Worm (Caenorhabditis elegans) whole organism, L1 larva: ENCODE measurements around the gene Y116A8C.24.
"Not testable (repeated sequence)": the region's sequence is repeated elsewhere in the genome, so short reads cannot be mapped to it uniquely, and the experiment has no call there.

Experiments
- F16B12.6 ChIP-seq: fragments of 150-350 bp; optimal IDR thresholded peaks from 2 replicates; lab custom pipeline; 2014; ENCODE audit warnings: missing biosample characterization, missing genetic modification characterization
- Y116A8C.19 ChIP-seq: sonication (generic microtip); optimal IDR thresholded peaks from 2 replicates; lab custom pipeline; 2016; ENCODE audit warnings: missing compliant biosample characterization, missing genetic modification characterization, borderline replicate concordance
- ceh-8 ChIP-seq: fragments of 200-800 bp; sonication (Bioruptor generic); optimal IDR thresholded peaks from 2 replicates; lab custom pipeline; 2018; ENCODE audit warnings: mild to moderate bottlenecking, missing genetic modification characterization, moderate library complexity, missing compliant biosample characterization
- ceh-90 ChIP-seq: sonication (generic microtip); optimal IDR thresholded peaks from 2 replicates; lab custom pipeline; 2016; ENCODE audit warnings: missing genetic modification characterization, missing compliant biosample characterization
- efl-1 ChIP-seq, 4 experiments: fragments of 150-350 bp; optimal IDR thresholded peaks in 3 of 4; peaks in 1 of 4; 1 replicate in 1 of 4; 2 replicates in 3 of 4; lab custom pipeline; 2014; ENCODE audit warnings: missing biosample characterization in 2 of 4, missing genetic modification characterization in 2 of 4, missing genetic modification reagents in 2 of 4
- elt-2 ChIP-seq: sonication (generic microtip); optimal IDR thresholded peaks from 2 replicates; lab custom pipeline; 2016; ENCODE audit warnings: missing genetic modification characterization, mild to moderate bottlenecking, inconsistent platforms, missing compliant biosample characterization, missing genetic modification reagents
- elt-3 ChIP-seq, 6 experiments: fragments of 150-350 bp in 1 of 6; sonication (generic microtip); optimal IDR thresholded peaks; 2 replicates each; lab custom pipeline; 2017 to 2018; ENCODE audit warnings: missing biosample characterization in 6 of 6, missing genetic modification characterization in 6 of 6, inconsistent platforms in 1 of 6
- fkh-8 ChIP-seq: sonication (generic microtip); optimal IDR thresholded peaks from 2 replicates; lab custom pipeline; 2016; ENCODE audit warnings: mild to moderate bottlenecking, missing genetic modification characterization, missing compliant biosample characterization
- hlh-17 ChIP-seq: fragments of 200-800 bp; sonication (Bioruptor generic); optimal IDR thresholded peaks from 2 replicates; lab custom pipeline; 2018; ENCODE audit warnings: missing genetic modification characterization, mild to moderate bottlenecking, missing compliant biosample characterization, moderate library complexity, borderline replicate concordance
- jun-1 ChIP-seq: fragments of 150-350 bp; optimal IDR thresholded peaks from 2 replicates; lab custom pipeline; 2014; ENCODE audit warnings: missing biosample characterization, missing genetic modification reagents, missing genetic modification characterization
- lin-13 ChIP-seq: fragments of 150-350 bp; optimal IDR thresholded peaks from 2 replicates; lab custom pipeline; 2014; ENCODE audit warnings: missing biosample characterization, missing genetic modification reagents, missing genetic modification characterization
- lin-15B ChIP-seq: fragments of 150-350 bp; sonication (generic microtip); optimal IDR thresholded peaks from 3 replicates; lab custom pipeline; 2014; ENCODE audit warnings: missing biosample characterization, missing genetic modification characterization
- lin-35 ChIP-seq, 2 experiments: fragments of 150-350 bp; optimal IDR thresholded peaks; 2 replicates each; lab custom pipeline; 2014; ENCODE audit warnings: missing biosample characterization in 2 of 2, missing genetic modification characterization in 2 of 2, missing genetic modification reagents in 2 of 2
- lin-39 ChIP-seq: fragments of 150-350 bp; optimal IDR thresholded peaks from 2 replicates; lab custom pipeline; 2014; ENCODE audit warnings: missing biosample characterization, missing genetic modification reagents, missing genetic modification characterization
- lsy-2 ChIP-seq, 2 experiments: fragments of 150-350 bp; optimal IDR thresholded peaks; 2 replicates each; lab custom pipeline; 2014; ENCODE audit warnings: missing biosample characterization in 2 of 2, missing genetic modification characterization in 2 of 2
- mef-2 ChIP-seq: fragments of 150-350 bp; optimal IDR thresholded peaks from 2 replicates; lab custom pipeline; 2014; ENCODE audit warnings: missing biosample characterization, missing genetic modification characterization
- nhr-12 ChIP-seq: sonication (generic microtip); optimal IDR thresholded peaks from 2 replicates; lab custom pipeline; 2017; ENCODE audit warnings: missing biosample characterization, missing genetic modification characterization
- nhr-19 ChIP-seq: fragments of 200-800 bp; sonication (Bioruptor generic); conservative IDR thresholded peaks from 2 replicates; pipeline ENCODE4 v1.3.6; 2022; ENCODE audit warnings: missing genetic modification characterization, missing compliant biosample characterization
- nhr-20 ChIP-seq: sonication (generic microtip); optimal IDR thresholded peaks from 2 replicates; lab custom pipeline; 2016; ENCODE audit warnings: mild to moderate bottlenecking, missing genetic modification characterization, missing compliant biosample characterization
- nhr-28 ChIP-seq: fragments of 150-350 bp; optimal IDR thresholded peaks from 2 replicates; lab custom pipeline; 2014; ENCODE audit warnings: missing biosample characterization, missing genetic modification characterization
- nhr-71 ChIP-seq: sonication (generic microtip); optimal IDR thresholded peaks from 2 replicates; lab custom pipeline; 2016; ENCODE audit warnings: mild to moderate bottlenecking, missing genetic modification characterization, moderate library complexity, missing compliant biosample characterization
- nhr-84 ChIP-seq: sonication (generic microtip); optimal IDR thresholded peaks from 2 replicates; lab custom pipeline; 2017; ENCODE audit warnings: missing biosample characterization, missing genetic modification characterization
- pax-3 ChIP-seq: fragments of 200-800 bp; sonication (Bioruptor generic); optimal IDR thresholded peaks from 2 replicates; lab custom pipeline; 2018; ENCODE audit warnings: mild to moderate bottlenecking, missing genetic modification characterization, moderate library complexity, missing compliant biosample characterization
- rnt-1 ChIP-seq: sonication (generic microtip); optimal IDR thresholded peaks from 2 replicates; lab custom pipeline; 2016; ENCODE audit warnings: mild to moderate bottlenecking, missing genetic modification characterization, moderate library complexity, missing compliant biosample characterization
- snpc-4 ChIP-seq: fragments of 150-350 bp; optimal IDR thresholded peaks from 2 replicates; lab custom pipeline; 2014; ENCODE audit warnings: missing biosample characterization, missing genetic modification characterization
- snu-23 ChIP-seq: sonication (generic microtip); optimal IDR thresholded peaks from 2 replicates; lab custom pipeline; 2016; ENCODE audit warnings: missing genetic modification characterization, missing compliant biosample characterization
- sptf-1 ChIP-seq: fragments of 150-350 bp; optimal IDR thresholded peaks from 2 replicates; lab custom pipeline; 2014; ENCODE audit warnings: missing biosample characterization, missing genetic modification characterization
- swsn-7 ChIP-seq: sonication (generic microtip); optimal IDR thresholded peaks from 2 replicates; lab custom pipeline; 2016; ENCODE audit warnings: missing genetic modification characterization, missing compliant biosample characterization
- unc-62 ChIP-seq: fragments of 150-350 bp; optimal IDR thresholded peaks from 2 replicates; lab custom pipeline; 2014; ENCODE audit warnings: missing biosample characterization, missing genetic modification reagents, missing genetic modification characterization
- unc-86 ChIP-seq: sonication (generic microtip); optimal IDR thresholded peaks from 2 replicates; lab custom pipeline; 2016; ENCODE audit warnings: missing genetic modification characterization, missing compliant biosample characterization
- zag-1 ChIP-seq: fragments of 150-350 bp; optimal IDR thresholded peaks from 2 replicates; lab custom pipeline; 2014; ENCODE audit warnings: missing biosample characterization, missing genetic modification characterization
- zip-4 ChIP-seq: fragments of 200-800 bp; sonication (Bioruptor generic); optimal IDR thresholded peaks from 2 replicates; lab custom pipeline; 2018; ENCODE audit warnings: mild to moderate bottlenecking, missing genetic modification characterization, moderate library complexity, missing compliant biosample characterization

Y116A8C.24 gene

DNA sequence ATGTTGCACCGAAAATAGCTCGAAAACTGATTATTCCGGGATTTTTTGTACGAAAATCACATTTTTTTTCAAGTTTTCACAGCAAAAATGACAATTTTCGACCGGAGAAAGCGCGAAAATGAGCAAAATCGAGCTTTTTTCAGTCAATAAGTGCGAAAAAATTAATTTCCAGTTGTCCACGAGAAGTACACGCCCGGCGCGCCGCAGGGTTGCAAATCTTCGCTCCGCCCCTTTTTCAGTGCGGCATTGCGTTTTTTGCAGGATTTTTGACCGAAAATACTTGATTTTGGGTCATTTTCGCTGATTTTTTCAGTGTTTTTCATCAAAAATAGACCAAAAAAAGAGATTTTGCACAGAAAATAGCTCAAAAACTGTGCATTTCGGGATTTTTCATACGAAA, 13.6 kb upstream of the Y116A8C.24 start (continued):
- peak; percentile 31 for TF ChIP-seq nhr-19 (GFP tag; lab: Robert Waterston, UW)
- peak; percentile 7 for TF ChIP-seq pax-3 (tag; lab: Kevin White, UChicago)
- no peak for TF ChIP-seq nhr-12 (tag; lab: Kevin White, UChicago)
- no peak for TF ChIP-seq zip-4 (GFP tag; lab: Kevin White, UChicago)
- TF ChIP-seq lin-39 (tag; lab: Kevin White, UChicago) = no peak
- TF ChIP-seq snpc-4 (tag; lab: Kevin White, UChicago) = no peak
- TF ChIP-seq lin-15B (tag; lab: Kevin White, UChicago) = no peak
- peak; percentile 6 for TF ChIP-seq fkh-8 (tag; lab: Kevin White, UChicago)
- no peak for TF ChIP-seq unc-62 (GFP tag; lab: Kevin White, UChicago)
- peak; percentile 35 for TF ChIP-seq nhr-71 (tag; lab: Kevin White, UChicago)
- TF ChIP-seq nhr-28 = no peak
- no peak for TF ChIP-seq elt-2
- no peak for TF ChIP-seq elt-3 (tag; optimal IDR thresholded peaks at IDR 0.05; lab: Kevin White, UChicago)
- no peak for TF ChIP-seq nhr-84
- no peak for TF ChIP-seq lin-13
- TF ChIP-seq mef-2 (tag; lab: Kevin White, UChicago) = no peak
- TF ChIP-seq ceh-8 (GFP tag; lab: Kevin White, UChicago) = no peak
- TF ChIP-seq unc-86 (tag; lab: Kevin White, UChicago) = no peak
- TF ChIP-seq lin-35 (GFP tag; optimal IDR thresholded peaks at IDR 0.05; lab: Kevin White, UChicago) = peak; percentile 5 to 25
- TF ChIP-seq ceh-90 (tag; lab: Kevin White, UChicago) = no peak
- TF ChIP-seq lsy-2 (tag; optimal IDR thresholded peaks at IDR 0.05; lab: Kevin White, UChicago) = peak in 1 of 2 experiments; percentile 22
- peak; percentile 5 for TF ChIP-seq swsn-7

DNA sequence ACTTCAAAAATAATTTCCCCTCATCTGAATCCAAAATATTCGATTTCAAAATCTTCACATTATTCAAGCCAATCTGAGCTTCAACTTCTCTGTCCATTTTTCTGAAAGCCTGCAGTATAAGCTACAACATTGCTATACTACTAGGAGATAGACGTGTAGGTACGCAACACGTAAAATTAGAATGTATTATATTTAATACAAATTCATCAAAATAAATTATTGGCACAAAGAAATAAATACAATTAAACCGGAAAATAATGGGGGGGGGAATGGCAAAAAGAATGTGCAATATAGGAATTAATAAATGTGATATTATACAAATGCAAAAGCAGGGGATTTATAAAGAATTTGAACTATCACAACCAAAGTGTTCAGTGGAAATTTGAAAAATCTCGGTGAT, 8.0 kb upstream of the Y116A8C.24 start, which contains the start of gene Y116A8C.25:
TSS of gene Y116A8C.25 (minus strand) at position 101 of the 400 bp plus-strand sequence.
- TF ChIP-seq rnt-1 (tag; lab: Kevin White, UChicago) = no peak

DNA sequence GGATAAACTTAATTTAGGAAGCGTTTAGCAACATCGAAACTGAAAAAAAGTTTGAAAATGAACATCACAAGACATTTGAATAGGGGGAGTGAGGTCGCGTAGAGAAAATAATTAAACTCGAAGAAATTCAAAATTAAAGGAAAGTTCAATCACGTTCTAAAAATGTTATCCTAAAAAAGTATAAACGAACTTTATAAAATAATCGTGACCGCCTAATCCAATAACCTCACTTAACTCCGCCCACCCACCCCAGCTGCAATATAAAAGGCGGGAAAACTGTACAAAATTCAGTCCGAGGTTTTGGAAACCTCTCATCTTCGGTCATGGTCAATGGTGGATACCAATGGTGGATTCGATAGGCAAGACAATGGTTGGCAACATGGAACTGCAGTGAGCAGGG, 5.8 kb downstream of the Y116A8C.24 start, which contains the start of gene Y116A8C.465:
TSS of gene Y116A8C.465 (plus strand) at position 301 of the 400 bp plus-strand sequence.
- not testable (repeated sequence) for TF ChIP-seq F16B12.6, nhr-20, sptf-1 (tag; lab: Kevin White, UChicago)
- TF ChIP-seq, all 84 proteins: peak for 0; not testable (repeated sequence) for 84

DNA sequence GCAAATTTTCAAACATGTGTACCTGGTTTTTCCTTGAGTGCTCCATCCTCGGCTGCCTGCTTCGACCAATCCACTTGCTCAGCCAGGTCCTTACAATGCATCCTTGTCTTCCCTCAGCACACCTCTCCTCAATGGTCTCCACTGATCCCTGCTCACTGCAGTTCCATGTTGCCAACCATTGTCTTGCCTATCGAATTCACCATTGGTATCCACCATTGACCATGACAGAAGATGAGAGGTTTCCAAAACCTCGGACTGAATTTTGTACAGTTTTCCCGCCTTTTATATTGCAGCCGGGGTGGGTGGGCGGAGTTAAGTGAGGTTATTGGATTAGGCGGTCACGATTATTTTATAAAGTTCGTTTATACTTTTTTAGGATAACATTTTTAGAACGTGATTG, 7.0 kb downstream of the Y116A8C.24 start, which contains the start of gene Y116A8C.467:
TSS of gene Y116A8C.467 (minus strand) at position 101 of the 400 bp plus-strand sequence.
- TF ChIP-seq snu-23 (GFP tag; lab: Kevin White, UChicago); Y116A8C.19 (tag; lab: Kevin White, UChicago); jun-1 (tag; lab: Kevin White, UChicago): not testable (repeated sequence)
- TF ChIP-seq, all 84 proteins: peak for 0; not testable (repeated sequence) for 84

DNA sequence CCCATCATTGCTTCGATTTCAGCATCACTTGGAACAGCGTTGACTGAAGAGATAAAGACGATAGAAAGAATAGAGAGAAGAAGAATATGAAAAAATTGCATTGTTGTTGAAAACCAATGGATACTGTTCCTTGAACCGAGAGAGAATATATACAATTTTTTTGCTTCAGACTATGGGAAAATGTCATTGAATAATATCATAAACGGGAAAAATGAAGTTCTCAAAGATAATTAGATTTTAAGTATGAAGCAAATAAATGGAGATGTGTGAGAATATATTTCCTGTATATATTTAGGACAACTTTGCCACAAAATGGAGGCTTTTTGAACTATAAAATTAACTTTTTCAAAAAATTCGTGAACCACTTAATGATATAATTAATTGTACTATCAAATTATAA, 12.7 kb downstream of the Y116A8C.24 start, which contains the start of gene Y116A8C.44:
TSS of gene Y116A8C.44 (minus strand) at position 101 of the 400 bp plus-strand sequence.
- TF ChIP-seq efl-1 (optimal IDR thresholded peaks at IDR 0.05; lab: Kevin White, UChicago) = no peak
- TF ChIP-seq efl-1 (GFP tag; optimal IDR thresholded peaks at IDR 0.05 in 1 of 2; lab: Kevin White, UChicago) = peak in 1 of 2 experiments; percentile 52
- TF ChIP-seq rnt-1 (tag; lab: Kevin White, UChicago) = no peak

DNA sequence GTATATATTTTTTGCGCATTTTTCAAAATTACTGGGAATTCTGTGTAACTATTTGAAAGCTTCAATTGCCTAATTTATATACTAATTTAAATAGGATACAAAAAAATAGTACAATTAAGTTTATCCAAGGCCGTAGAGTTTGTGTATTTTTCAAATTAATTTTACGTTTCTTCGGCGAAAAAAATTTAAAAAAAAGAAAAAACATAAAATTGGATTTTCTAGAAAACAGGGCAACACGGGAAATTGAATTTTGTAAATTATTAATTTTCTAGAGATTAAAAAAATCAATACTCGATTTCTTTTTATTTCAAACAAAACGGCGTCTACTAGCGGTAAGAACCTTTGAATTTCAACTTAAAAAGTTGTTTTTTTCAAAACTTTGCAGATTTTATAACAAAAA, 17.4 kb downstream of the Y116A8C.24 start, which contains the start of gene Y116A8C.23:
TSS of gene Y116A8C.23 (plus strand) at position 301 of the 400 bp plus-strand sequence.
- TF ChIP-seq zag-1 (no peak), hlh-17 (GFP tag; lab: Kevin White, UChicago) (no peak), unc-62 (GFP tag; lab: Kevin White, UChicago) (no peak)
